Fruit fly (Drosophila melanogaster) whole organism, embryonic: Measurements from ENCODE around the gene Pk34A.

Experiments used
- Atf3 ChIP-seq: fragments of 200-800 bp; sonication (Bioruptor generic); optimal IDR thresholded peaks from 3 replicates; lab custom pipeline; 2016; ENCODE audit warnings: missing biosample characterization, missing genetic modification characterization
- CG10274 ChIP-seq: fragments of 200-800 bp; sonication (Bioruptor generic); optimal IDR thresholded peaks from 3 replicates; lab custom pipeline; 2017; ENCODE audit warnings: missing biosample characterization, mild to moderate bottlenecking, missing genetic modification characterization
- CG10321 ChIP-seq: fragments of 200-800 bp; sonication (Bioruptor generic); IDR thresholded peaks from 2 replicates; pipeline ENCODE4 v1.3.6; 2022; ENCODE audit warnings: missing biosample characterization, missing genetic modification characterization
- CG1529 ChIP-seq: fragments of 200-800 bp; sonication (Bioruptor generic); optimal IDR thresholded peaks from 3 replicates; lab custom pipeline; 2018; ENCODE audit warnings: missing biosample characterization, missing genetic modification characterization
- CG16815 ChIP-seq: fragments of 200-800 bp; sonication (Bioruptor generic); optimal IDR thresholded peaks from 3 replicates; lab custom pipeline; 2017; ENCODE audit warnings: missing biosample characterization, mild to moderate bottlenecking, missing genetic modification characterization
- CG17359 ChIP-seq: fragments of 200-800 bp; sonication (Bioruptor generic); optimal IDR thresholded peaks from 3 replicates; lab custom pipeline; 2018; ENCODE audit warnings: missing biosample characterization, mild to moderate bottlenecking, missing genetic modification characterization, moderate library complexity
- CG18764 ChIP-seq: fragments of 200-800 bp; sonication (Bioruptor generic); optimal IDR thresholded peaks from 3 replicates; lab custom pipeline; 2016; ENCODE audit warnings: missing biosample characterization, missing genetic modification characterization
- CG3065 ChIP-seq: fragments of 200-800 bp; sonication (Bioruptor generic); optimal IDR thresholded peaks from 2 replicates; lab custom pipeline; 2016; ENCODE audit warnings: missing biosample characterization, missing genetic modification characterization
- CG31224 ChIP-seq: fragments of 200-800 bp; sonication (Bioruptor generic); IDR thresholded peaks from 2 replicates; pipeline ENCODE4 v1.3.6; 2022; ENCODE audit warnings: missing biosample characterization, missing genetic modification characterization
- CG31388 ChIP-seq: fragments of 200-800 bp; sonication (Bioruptor generic); optimal IDR thresholded peaks from 2 replicates; lab custom pipeline; 2016; ENCODE audit warnings: missing biosample characterization, missing genetic modification characterization
- CG3281 ChIP-seq: fragments of 200-800 bp; sonication (Bioruptor generic); optimal IDR thresholded peaks from 3 replicates; lab custom pipeline; 2017; ENCODE audit warnings: missing biosample characterization, mild to moderate bottlenecking, missing genetic modification characterization
- CG3407 ChIP-seq: fragments of 200-800 bp; sonication (Bioruptor generic); optimal IDR thresholded peaks from 2 replicates; lab custom pipeline; 2018; ENCODE audit warnings: missing biosample characterization, mild to moderate bottlenecking, missing genetic modification characterization
- CG4617 ChIP-seq: fragments of 200-800 bp; sonication (Bioruptor generic); optimal IDR thresholded peaks from 3 replicates; lab custom pipeline; 2016; ENCODE audit warnings: missing biosample characterization, missing genetic modification characterization, borderline replicate concordance
- CG5953 ChIP-seq: fragments of 200-800 bp; sonication (Bioruptor generic); IDR thresholded peaks from 2 replicates; pipeline ENCODE4 v1.3.6; 2022; ENCODE audit warnings: missing biosample characterization, missing genetic modification characterization
- CG6765 ChIP-seq: fragments of 200-800 bp; sonication (Bioruptor generic); optimal IDR thresholded peaks from 3 replicates; lab custom pipeline; 2017; ENCODE audit warnings: missing biosample characterization, mild to moderate bottlenecking, missing genetic modification characterization
- CG7271 ChIP-seq: fragments of 200-800 bp; sonication (Bioruptor generic); optimal IDR thresholded peaks from 2 replicates; lab custom pipeline; 2018; ENCODE audit warnings: missing biosample characterization, mild to moderate bottlenecking, missing genetic modification characterization, moderate library complexity
- CG8944 ChIP-seq: fragments of 200-800 bp; sonication (Bioruptor generic); optimal IDR thresholded peaks from 3 replicates; lab custom pipeline; 2016; ENCODE audit warnings: missing biosample characterization, missing genetic modification characterization
- CG9609 ChIP-seq: fragments of 200-800 bp; sonication (Bioruptor generic); optimal IDR thresholded peaks from 3 replicates; lab custom pipeline; 2016; ENCODE audit warnings: missing biosample characterization, missing genetic modification characterization
- D19A ChIP-seq: fragments of 200-800 bp; optimal IDR thresholded peaks from 3 replicates; lab custom pipeline; 2019; ENCODE audit warnings: missing biosample characterization, mild to moderate bottlenecking, missing genetic modification characterization, moderate library complexity
- Gsc ChIP-seq: fragments of 200-800 bp; sonication (Bioruptor generic); IDR thresholded peaks from 2 replicates; pipeline ENCODE4 v1.3.6; 2022; ENCODE audit warnings: missing biosample characterization, missing genetic modification characterization
- HmgZ ChIP-seq: fragments of 200-800 bp; sonication (Bioruptor generic); optimal IDR thresholded peaks from 2 replicates; lab custom pipeline; 2018; ENCODE audit warnings: missing biosample characterization, mild to moderate bottlenecking, missing genetic modification characterization
- Hr51 ChIP-seq, 2 experiments: fragments of 200-800 bp; sonication (Bioruptor generic); optimal IDR thresholded peaks; 2 replicates in 1 of 2; 3 replicates in 1 of 2; lab custom pipeline; 2016 to 2018; ENCODE audit warnings: missing biosample characterization in 2 of 2, missing genetic modification characterization in 2 of 2, mild to moderate bottlenecking in 1 of 2, moderate library complexity in 1 of 2
- Hsf ChIP-seq: fragments of 200-800 bp; sonication (Bioruptor generic); optimal IDR thresholded peaks from 3 replicates; lab custom pipeline; 2016; ENCODE audit warnings: missing biosample characterization, missing genetic modification characterization
- MESR4 ChIP-seq: fragments of 200-800 bp; sonication (Bioruptor generic); optimal IDR thresholded peaks from 2 replicates; lab custom pipeline; 2018; ENCODE audit warnings: missing biosample characterization, mild to moderate bottlenecking, missing genetic modification characterization, moderate library complexity
- Meics ChIP-seq: fragments of 200-800 bp; sonication (Bioruptor generic); optimal IDR thresholded peaks from 2 replicates; lab custom pipeline; 2017; ENCODE audit warnings: missing biosample characterization, mild to moderate bottlenecking, missing genetic modification characterization
- Nf-YC ChIP-seq: fragments of 200-800 bp; optimal IDR thresholded peaks from 3 replicates; lab custom pipeline; 2019; ENCODE audit warnings: missing biosample characterization, mild to moderate bottlenecking, missing genetic modification characterization, moderate library complexity
- Oaz ChIP-seq: fragments of 200-800 bp; sonication (Bioruptor generic); IDR thresholded peaks from 2 replicates; pipeline ENCODE4 v1.3.6; 2022; ENCODE audit warnings: missing biosample characterization, missing genetic modification characterization
- Ravus ChIP-seq: fragments of 200-800 bp; sonication (Bioruptor generic); IDR thresholded peaks from 2 replicates; pipeline ENCODE4 v1.3.6; 2022; ENCODE audit warnings: missing biosample characterization, missing genetic modification characterization
- Side ChIP-seq: fragments of 200-800 bp; sonication (Bioruptor generic); optimal IDR thresholded peaks from 2 replicates; lab custom pipeline; 2016; ENCODE audit warnings: missing biosample characterization, missing genetic modification characterization
- Sox100B ChIP-seq: fragments of 200-800 bp; sonication (Bioruptor generic); optimal IDR thresholded peaks from 3 replicates; lab custom pipeline; 2018; ENCODE audit warnings: missing biosample characterization, mild to moderate bottlenecking, missing genetic modification characterization
- bab2 ChIP-seq: fragments of 200-800 bp; sonication (Bioruptor generic); optimal IDR thresholded peaks from 2 replicates; lab custom pipeline; 2016; ENCODE audit warnings: missing biosample characterization, missing genetic modification characterization
- br ChIP-seq: fragments of >200 bp; optimal IDR thresholded peaks from 2 replicates; lab custom pipeline; 2017
- cg ChIP-seq: fragments of 200-800 bp; sonication (Bioruptor generic); optimal IDR thresholded peaks from 3 replicates; lab custom pipeline; 2019; ENCODE audit warnings: missing biosample characterization, mild to moderate bottlenecking, missing genetic modification characterization, moderate library complexity
- dimm ChIP-seq: fragments of 200-800 bp; sonication (Bioruptor generic); IDR thresholded peaks from 2 replicates; pipeline ENCODE4 v1.3.6; 2022; ENCODE audit warnings: missing biosample characterization, missing genetic modification characterization
- exex ChIP-seq: fragments of 200-800 bp; sonication (Bioruptor generic); optimal IDR thresholded peaks from 4 replicates; lab custom pipeline; 2018; ENCODE audit warnings: missing biosample characterization, mild to moderate bottlenecking, missing genetic modification characterization, moderate library complexity
- ftz-f1 ChIP-seq: fragments of 200-800 bp; sonication (Bioruptor generic); optimal IDR thresholded peaks from 2 replicates; lab custom pipeline; 2016; ENCODE audit warnings: missing biosample characterization, missing genetic modification characterization
- lilli ChIP-seq: fragments of 200-800 bp; sonication (Bioruptor generic); optimal IDR thresholded peaks from 3 replicates; lab custom pipeline; 2016; ENCODE audit warnings: missing biosample characterization, missing genetic modification characterization
- lov ChIP-seq, 2 experiments: fragments of 200-800 bp in 1 of 2; fragments of >200 bp in 1 of 2; sonication (Bioruptor generic) in 1 of 2; IDR thresholded peaks in 1 of 2; optimal IDR thresholded peaks in 1 of 2; 2 replicates in 1 of 2; 3 replicates in 1 of 2; pipeline versions ENCODE4 v1.3.6 to Lab custom; 2017 to 2022; ENCODE audit warnings: missing biosample characterization in 1 of 2, missing genetic modification characterization in 1 of 2
- odd ChIP-seq: fragments of 200-800 bp; sonication (Bioruptor generic); optimal IDR thresholded peaks from 2 replicates; lab custom pipeline; 2017; ENCODE audit warnings: missing biosample characterization, mild to moderate bottlenecking, missing genetic modification characterization
- pros ChIP-seq: fragments of 200-800 bp; sonication (Bioruptor generic); optimal IDR thresholded peaks from 3 replicates; lab custom pipeline; 2019; ENCODE audit warnings: missing biosample characterization, mild to moderate bottlenecking, missing genetic modification characterization, moderate library complexity
- ranshi ChIP-seq: fragments of 200-800 bp; sonication (Bioruptor generic); IDR thresholded peaks from 2 replicates; pipeline ENCODE4 v1.3.6; 2022; ENCODE audit warnings: missing biosample characterization, missing genetic modification characterization
- sisA ChIP-seq: fragments of 200-800 bp; sonication (Bioruptor generic); IDR thresholded peaks from 2 replicates; pipeline ENCODE4 v1.3.6; 2022; ENCODE audit warnings: missing biosample characterization, missing genetic modification characterization
- sob ChIP-seq: fragments of 200-800 bp; sonication (Bioruptor generic); IDR thresholded peaks from 2 replicates; pipeline ENCODE4 v1.3.6; 2022; ENCODE audit warnings: missing biosample characterization, missing genetic modification characterization
- sqz ChIP-seq: fragments of 200-800 bp; sonication (Bioruptor generic); optimal IDR thresholded peaks from 3 replicates; lab custom pipeline; 2018; ENCODE audit warnings: missing biosample characterization, mild to moderate bottlenecking, missing genetic modification characterization
- tgo ChIP-seq: fragments of 200-800 bp; sonication (Bioruptor generic); IDR thresholded peaks from 3 replicates; pipeline ENCODE4 v1.3.6; 2022; ENCODE audit warnings: missing biosample characterization, missing genetic modification characterization
- toy ChIP-seq: fragments of 200-800 bp; sonication (Bioruptor generic); IDR thresholded peaks from 2 replicates; pipeline ENCODE4 v1.3.6; 2022; ENCODE audit warnings: missing biosample characterization, missing genetic modification characterization
- tup ChIP-seq: fragments of 200-800 bp; sonication (Bioruptor generic); optimal IDR thresholded peaks from 2 replicates; lab custom pipeline; 2016; ENCODE audit warnings: missing biosample characterization, mild to moderate bottlenecking, missing genetic modification characterization, moderate library complexity
- unc-4 ChIP-seq: fragments of 200-800 bp; sonication (Bioruptor generic); IDR thresholded peaks from 2 replicates; pipeline ENCODE4 v1.3.6; 2022; ENCODE audit warnings: missing biosample characterization, missing genetic modification characterization; ENCODE audit not compliant: partially characterized antibody
- wdn ChIP-seq: fragments of 200-800 bp; sonication (Bioruptor generic); IDR thresholded peaks from 2 replicates; pipeline ENCODE4 v1.3.6; 2022; ENCODE audit warnings: missing biosample characterization, missing genetic modification characterization
- zf30C ChIP-seq: fragments of 200-800 bp; sonication (Bioruptor generic); optimal IDR thresholded peaks from 3 replicates; lab custom pipeline; 2018; ENCODE audit warnings: missing biosample characterization, mild to moderate bottlenecking, missing genetic modification characterization

Gene Pk34A

DNA sequence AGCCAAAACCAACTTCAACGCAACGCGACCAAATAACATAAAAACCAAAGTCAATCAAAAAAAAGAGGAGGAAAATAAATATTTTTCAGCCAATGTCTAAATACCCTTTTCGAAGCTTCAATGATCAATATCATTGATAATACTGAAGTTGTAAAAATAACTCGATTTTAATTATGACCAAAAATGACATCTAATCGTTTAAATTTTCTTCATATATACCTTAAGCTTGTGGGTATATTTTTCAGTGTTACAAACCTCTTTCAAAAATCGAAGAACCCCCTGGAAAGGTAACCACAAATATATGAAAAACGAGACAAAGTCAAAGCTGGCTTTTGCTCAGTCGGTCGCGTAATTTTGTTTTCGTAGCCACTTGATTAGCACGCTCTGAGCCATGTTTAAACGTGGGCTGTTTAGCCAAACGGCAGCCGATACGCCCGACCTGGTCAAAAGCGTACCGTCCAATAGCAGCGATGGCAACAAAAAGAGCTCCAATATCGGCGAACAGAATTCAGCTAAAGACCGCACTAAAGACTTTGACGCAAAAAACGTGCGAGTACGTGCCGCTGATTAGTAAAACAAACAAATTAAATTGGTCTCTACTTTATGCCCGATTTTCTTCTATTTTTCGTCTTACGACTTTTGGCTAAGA lies 13.5 kb upstream of the Pk34A start (continued):
- peak; percentile 82 for TF ChIP-seq D19A
- TF ChIP-seq sob (GFP tag; lab: Robert Waterston, UW), result peak; percentile 88
- TF ChIP-seq Oaz (GFP tag; lab: Robert Waterston, UW), result peak; percentile 55; the same call in 1 of the 2 replicates
- TF ChIP-seq CG31388 (GFP tag; lab: Kevin White, UChicago), result no peak
- TF ChIP-seq CG31224 (GFP tag; lab: Robert Waterston, UW), result peak; percentile 64
- peak; percentile 35 for TF ChIP-seq exex (tag; lab: Kevin White, UChicago)
- TF ChIP-seq CG3407 (GFP tag; lab: Kevin White, UChicago), result no peak
- TF ChIP-seq Ravus (GFP tag; lab: Robert Waterston, UW), result peak; percentile 70
- TF ChIP-seq CG17359 (tag; lab: Kevin White, UChicago), result peak; percentile 78
- TF ChIP-seq odd (GFP tag; lab: Kevin White, UChicago), result peak; percentile 64
- TF ChIP-seq sqz (GFP tag; lab: Kevin White, UChicago), result peak; percentile 71
- peak; percentile 32; the same call in 1 of the 2 replicates for TF ChIP-seq CG5953 (GFP tag; lab: Robert Waterston, UW)
- peak; percentile 48 for TF ChIP-seq CG8944 (GFP tag; lab: Kevin White, UChicago)
- peak; percentile 70 for TF ChIP-seq wdn
- peak; percentile 84 for TF ChIP-seq tgo (GFP tag; lab: Robert Waterston, UW)
- no peak for TF ChIP-seq pros (GFP tag; lab: Kevin White, UChicago)
- TF ChIP-seq Meics (GFP tag; lab: Kevin White, UChicago), result peak; percentile 90
- TF ChIP-seq toy (GFP tag; lab: Robert Waterston, UW), result no peak
- no peak for TF ChIP-seq MESR4 (GFP tag; lab: Kevin White, UChicago)
- peak; percentile 24 for TF ChIP-seq ftz-f1
- TF ChIP-seq Side (GFP tag; lab: Kevin White, UChicago), result peak; percentile 63
- 0 out of 2 replicates have a peak, but pooled peaks have one; percentile 14 for TF ChIP-seq CG10321 (GFP tag; lab: Robert Waterston, UW)
- TF ChIP-seq Sox100B, result peak; percentile 66
- peak; percentile 10 for TF ChIP-seq Atf3 (GFP tag; lab: Kevin White, UChicago)
- no peak for TF ChIP-seq CG3065 (GFP tag; lab: Kevin White, UChicago)
- no peak for TF ChIP-seq dimm
- peak; percentile 57 for TF ChIP-seq CG9609 (GFP tag; lab: Kevin White, UChicago)
- no peak for TF ChIP-seq CG4617
- TF ChIP-seq CG10274 (GFP tag; lab: Kevin White, UChicago), result peak; percentile 70
- TF ChIP-seq br (lab: Kevin White, UChicago), result no peak
- no peak for TF ChIP-seq lov (optimal IDR thresholded peaks at IDR 0.05; lab: Kevin White, UChicago)
- TF ChIP-seq lov (GFP tag; IDR thresholded peaks at IDR 0.05; lab: Robert Waterston, UW), result no peak
- TF ChIP-seq tup (GFP tag; lab: Kevin White, UChicago), result peak; percentile 29
- peak; percentile 48; the same call in 1 of the 2 replicates for TF ChIP-seq sisA
- TF ChIP-seq Hsf (GFP tag; lab: Kevin White, UChicago), result peak; percentile 76
- peak; percentile 29 for TF ChIP-seq CG16815 (GFP tag; lab: Kevin White, UChicago)
- TF ChIP-seq Gsc (GFP tag; lab: Robert Waterston, UW), result no peak
- TF ChIP-seq ranshi (GFP tag; lab: Robert Waterston, UW), result peak; percentile 82
- peak; percentile 76 for TF ChIP-seq Nf-YC (tag; lab: Kevin White, UChicago)
- TF ChIP-seq CG6765 (GFP tag; lab: Kevin White, UChicago), result peak; percentile 74
- TF ChIP-seq HmgZ, result peak; percentile 54
- no peak for TF ChIP-seq cg (GFP tag; lab: Kevin White, UChicago)
- peak; percentile 73 for TF ChIP-seq bab2
- TF ChIP-seq CG7271 (tag; lab: Kevin White, UChicago), result no peak
- no peak for TF ChIP-seq CG1529
- TF ChIP-seq lilli (GFP tag; lab: Kevin White, UChicago), result peak; percentile 83
- no peak for TF ChIP-seq zf30C (GFP tag; lab: Kevin White, UChicago)
- peak; percentile 85 for TF ChIP-seq CG3281 (GFP tag; lab: Kevin White, UChicago)
- TF ChIP-seq Hr51 (GFP tag; optimal IDR thresholded peaks at IDR 0.05; lab: Kevin White, UChicago), result peak; percentile 33 to 81
- no peak for TF ChIP-seq unc-4 (GFP tag; lab: Robert Waterston, UW)
- peak; percentile 64 for TF ChIP-seq CG18764
